Worm (Caenorhabditis elegans) whole organism, mixed stage, embryonic: ENCODE measurements around the gene yju-2.

ENCODE experiments used
- nhr-28 ChIP-seq: fragments of 150-350 bp; optimal IDR thresholded peaks from 2 replicates; lab custom pipeline; 2014; ENCODE audit warnings: missing biosample characterization, missing genetic modification characterization
- sptf-1 ChIP-seq: sonication (generic microtip); optimal IDR thresholded peaks from 2 replicates; lab custom pipeline; 2017; ENCODE audit warnings: mild to moderate bottlenecking, missing genetic modification characterization, moderate library complexity, missing compliant biosample characterization
- zip-8 ChIP-seq: fragments of 150-350 bp; optimal IDR thresholded peaks from 2 replicates; lab custom pipeline; 2014; ENCODE audit warnings: missing biosample characterization, missing genetic modification characterization

DNA sequence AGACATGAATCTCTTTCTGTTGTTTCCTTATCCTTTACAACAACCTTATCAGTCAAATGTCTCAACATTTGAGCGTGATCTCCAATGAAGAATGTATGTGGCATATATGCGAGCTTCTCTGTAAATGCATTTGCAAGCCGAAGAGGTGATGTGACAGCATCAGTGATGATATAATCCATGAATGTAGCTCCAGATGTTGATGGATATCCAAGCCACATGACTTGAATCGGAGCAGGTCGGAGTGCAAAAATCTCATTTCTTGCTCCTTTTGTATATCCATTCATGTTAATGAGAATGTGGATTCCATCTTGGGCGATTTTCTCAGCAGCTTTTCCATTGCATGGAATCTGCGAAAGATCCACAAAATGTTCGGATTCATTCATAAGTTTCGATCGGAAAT is 35.9 kb upstream of the yju-2 start:
- no peak for TF ChIP-seq nhr-28 (tag; lab: Kevin White, UChicago)
- no peak for TF ChIP-seq zip-8
- TF ChIP-seq sptf-1 (tag; lab: Kevin White, UChicago) = no peak
